Worm (Caenorhabditis elegans): ENCODE results near the gene drl-1.

- no peak for TF ChIP-seq mab-9 (GFP tag; IDR thresholded peaks at IDR 0.05)
- no peak for TF ChIP-seq lir-3 (tag; optimal IDR thresholded peaks at IDR 0.05; ENCODE audit: poor library complexity)
- TF ChIP-seq fkh-10 (GFP tag; optimal IDR thresholded peaks at IDR 0.05) = no peak
- no peak for TF ChIP-seq tbx-2 (tag; optimal IDR thresholded peaks at IDR 0.05)
- TF ChIP-seq elt-3 (tag; optimal IDR thresholded peaks at IDR 0.05) = no peak
- TF ChIP-seq skn-1 (tag; optimal IDR thresholded peaks at IDR 0.05) = no peak
- TF ChIP-seq ceh-82 (tag; optimal IDR thresholded peaks at IDR 0.05) = no peak
- no peak for TF ChIP-seq unc-62 (GFP tag; optimal IDR thresholded peaks at IDR 0.05)
- no peak for TF ChIP-seq pag-3 (tag; optimal IDR thresholded peaks at IDR 0.05; ENCODE audit: borderline replicate concordance, insufficient read depth)
- TF ChIP-seq lin-39 (tag; optimal IDR thresholded peaks at IDR 0.05) = no peak
- no peak for TF ChIP-seq nhr-12 (tag; optimal IDR thresholded peaks at IDR 0.05)
- no peak for TF ChIP-seq nhr-85 (tag)
- no peak for TF ChIP-seq fkh-4 (tag; optimal IDR thresholded peaks at IDR 0.05; ENCODE audit: borderline replicate concordance)
Observed at ce11 chrIV:337128-337646, 12.3 kb downstream of the drl-1 start, which contains the start of gene pxmp-4.
